Fruit fly (Drosophila melanogaster) whole organism, embryonic: ENCODE measurements around the gene CG32939.

ENCODE experiments used
- Bteb2 ChIP-seq: fragments of 200-800 bp; sonication (Bioruptor generic); optimal IDR thresholded peaks from 2 replicates; lab custom pipeline; 2016; ENCODE audit warnings: missing biosample characterization, missing genetic modification characterization
- CG10274 ChIP-seq: fragments of 200-800 bp; sonication (Bioruptor generic); optimal IDR thresholded peaks from 3 replicates; lab custom pipeline; 2017; ENCODE audit warnings: missing biosample characterization, mild to moderate bottlenecking, missing genetic modification characterization
- CG10431 ChIP-seq: fragments of 200-800 bp; sonication (Bioruptor generic); optimal IDR thresholded peaks from 3 replicates; lab custom pipeline; 2018; ENCODE audit warnings: missing biosample characterization, mild to moderate bottlenecking, missing genetic modification characterization
- CG11560 ChIP-seq: fragments of 200-800 bp; sonication (Bioruptor generic); IDR thresholded peaks from 3 replicates; pipeline ENCODE4 v1.3.6; 2022; ENCODE audit warnings: missing biosample characterization, missing genetic modification characterization
- CG1233 ChIP-seq: fragments of 200-800 bp; sonication (Bioruptor generic); optimal IDR thresholded peaks from 4 replicates; lab custom pipeline; 2018; ENCODE audit warnings: missing biosample characterization, mild to moderate bottlenecking, missing genetic modification characterization
- CG13123 ChIP-seq: fragments of 200-800 bp; sonication (Bioruptor generic); optimal IDR thresholded peaks from 2 replicates; lab custom pipeline; 2016; ENCODE audit warnings: missing biosample characterization, missing genetic modification characterization
- CG13287 ChIP-seq: fragments of 200-800 bp; sonication (Bioruptor generic); IDR thresholded peaks from 2 replicates; pipeline ENCODE4 v1.3.6; 2022; ENCODE audit warnings: missing biosample characterization, missing genetic modification characterization; ENCODE audit not compliant: partially characterized antibody
- CG14667 ChIP-seq: fragments of 200-800 bp; sonication (Bioruptor generic); IDR thresholded peaks from 2 replicates; pipeline ENCODE4 v1.3.6; 2022; ENCODE audit warnings: missing biosample characterization, missing genetic modification characterization
- CG15514 ChIP-seq: fragments of 200-800 bp; sonication (Bioruptor generic); optimal IDR thresholded peaks from 3 replicates; lab custom pipeline; 2017; ENCODE audit warnings: missing biosample characterization, missing genetic modification characterization, mild to moderate bottlenecking, moderate library complexity, missing genetic modification reagents
- CG16779 ChIP-seq: fragments of 200-800 bp; sonication (Bioruptor generic); IDR thresholded peaks from 2 replicates; pipeline ENCODE4 v1.3.6; 2022; ENCODE audit warnings: missing biosample characterization, missing genetic modification characterization
- CG2129 ChIP-seq: fragments of 200-800 bp; sonication (Bioruptor generic); IDR thresholded peaks from 2 replicates; pipeline ENCODE4 v1.3.6; 2022; ENCODE audit warnings: missing biosample characterization, missing genetic modification characterization; ENCODE audit not compliant: partially characterized antibody
- CG2875 ChIP-seq: fragments of 200-800 bp; sonication (Bioruptor generic); optimal IDR thresholded peaks from 2 replicates; lab custom pipeline; 2017; ENCODE audit warnings: missing biosample characterization, mild to moderate bottlenecking, missing genetic modification characterization, missing genetic modification reagents
- CG30403 ChIP-seq: fragments of 200-800 bp; sonication (Bioruptor generic); optimal IDR thresholded peaks from 3 replicates; lab custom pipeline; 2016; ENCODE audit warnings: missing biosample characterization, missing genetic modification characterization
- CG32532 ChIP-seq: fragments of 200-800 bp; sonication (Bioruptor generic); IDR thresholded peaks from 2 replicates; pipeline ENCODE4 v1.3.6; 2022; ENCODE audit warnings: missing biosample characterization, missing genetic modification characterization
- CG3838 ChIP-seq: fragments of 200-800 bp; sonication (Bioruptor generic); optimal IDR thresholded peaks from 3 replicates; lab custom pipeline; 2016; ENCODE audit warnings: missing biosample characterization, missing genetic modification characterization
- CG4404 ChIP-seq: fragments of 200-800 bp; sonication (Bioruptor generic); IDR thresholded peaks from 2 replicates; pipeline ENCODE4 v1.3.6; 2022; ENCODE audit warnings: missing biosample characterization, missing genetic modification characterization
- CG4730 ChIP-seq: fragments of 200-800 bp; sonication (Bioruptor generic); IDR thresholded peaks from 2 replicates; pipeline ENCODE4 v1.3.6; 2022; ENCODE audit warnings: missing biosample characterization, missing genetic modification characterization
- CG4854 ChIP-seq: fragments of 200-800 bp; sonication (Bioruptor generic); optimal IDR thresholded peaks from 2 replicates; lab custom pipeline; 2016; ENCODE audit warnings: missing biosample characterization, missing genetic modification characterization, inconsistent platforms
- CG7372 ChIP-seq: fragments of 200-800 bp; sonication (Bioruptor generic); IDR thresholded peaks from 2 replicates; pipeline ENCODE4 v1.3.6; 2022; ENCODE audit warnings: missing biosample characterization, missing genetic modification characterization
- CG7556 ChIP-seq: fragments of 200-800 bp; sonication (Bioruptor generic); optimal IDR thresholded peaks from 2 replicates; lab custom pipeline; 2017; ENCODE audit warnings: missing biosample characterization, mild to moderate bottlenecking, missing genetic modification characterization
- CG8290 ChIP-seq, 3 experiments: fragments of 200-800 bp; sonication (Bioruptor generic); optimal IDR thresholded peaks; 2 replicates each; lab custom pipeline; 2016 to 2019; ENCODE audit warnings: missing biosample characterization in 3 of 3, missing genetic modification characterization in 3 of 3, mild to moderate bottlenecking in 2 of 3, moderate library complexity in 1 of 3
- CG9817 ChIP-seq: fragments of 200-800 bp; sonication (Bioruptor generic); optimal IDR thresholded peaks from 2 replicates; lab custom pipeline; 2018; ENCODE audit warnings: missing biosample characterization, mild to moderate bottlenecking, missing genetic modification characterization, moderate library complexity
- CG9876 ChIP-seq: fragments of 200-800 bp; sonication (Bioruptor generic); optimal IDR thresholded peaks from 2 replicates; lab custom pipeline; 2016; ENCODE audit warnings: missing biosample characterization, missing genetic modification characterization
- CrebB ChIP-seq: fragments of 200-800 bp; sonication (Bioruptor generic); optimal IDR thresholded peaks from 3 replicates; lab custom pipeline; 2018; ENCODE audit warnings: missing biosample characterization, mild to moderate bottlenecking, missing genetic modification characterization
- D19A ChIP-seq: fragments of 200-800 bp; optimal IDR thresholded peaks from 3 replicates; lab custom pipeline; 2019; ENCODE audit warnings: missing biosample characterization, mild to moderate bottlenecking, missing genetic modification characterization, moderate library complexity
- Dref ChIP-seq: fragments of 200-800 bp; sonication (Bioruptor generic); IDR thresholded peaks from 2 replicates; pipeline ENCODE4 v1.3.6; 2022; ENCODE audit warnings: missing biosample characterization, missing genetic modification characterization
- Hmr ChIP-seq: fragments of 200-800 bp; sonication (Bioruptor generic); optimal IDR thresholded peaks from 3 replicates; lab custom pipeline; 2017; ENCODE audit warnings: mild to moderate bottlenecking, missing biosample characterization, missing genetic modification reagents, missing genetic modification characterization
- Optix ChIP-seq: fragments of 200-800 bp; sonication (Bioruptor generic); IDR thresholded peaks from 3 replicates; pipeline ENCODE4 v1.3.6; 2022; ENCODE audit warnings: missing biosample characterization, missing genetic modification characterization
- Sin3A ChIP-seq: fragments of >200 bp; optimal IDR thresholded peaks from 2 replicates; lab custom pipeline; 2018
- Trl ChIP-seq, 3 experiments: fragments of >200 bp in 2 of 3; fragments of 200-800 bp in 1 of 3; sonication (Bioruptor generic) in 1 of 3; optimal IDR thresholded peaks; 2 replicates in 1 of 3; 3 replicates in 2 of 3; lab custom pipeline; 2016 to 2017; ENCODE audit warnings: missing biosample characterization in 1 of 3, missing genetic modification characterization in 1 of 3
- Usf ChIP-seq: fragments of 200-800 bp; sonication (Bioruptor generic); optimal IDR thresholded peaks from 2 replicates; lab custom pipeline; 2017; ENCODE audit warnings: missing genotype, missing biosample characterization, missing genetic modification characterization
- aop ChIP-seq: fragments of 200-800 bp; sonication (Bioruptor generic); IDR thresholded peaks from 2 replicates; pipeline ENCODE4 v1.3.6; 2022; ENCODE audit warnings: missing biosample characterization, missing genetic modification characterization
- ara ChIP-seq: fragments of 200-800 bp; sonication (Bioruptor generic); IDR thresholded peaks from 2 replicates; pipeline ENCODE4 v1.3.6; 2022; ENCODE audit warnings: missing biosample characterization, missing genetic modification characterization
- ase ChIP-seq: fragments of 200-800 bp; sonication (Bioruptor generic); IDR thresholded peaks from 3 replicates; pipeline ENCODE4 v1.3.6; 2022; ENCODE audit warnings: missing biosample characterization, missing genetic modification characterization
- ato ChIP-seq: fragments of 200-800 bp; sonication (Bioruptor generic); IDR thresholded peaks from 2 replicates; pipeline ENCODE4 v1.3.6; 2022; ENCODE audit warnings: missing biosample characterization, missing genetic modification characterization; ENCODE audit not compliant: partially characterized antibody
- chm ChIP-seq: fragments of 200-800 bp; sonication (Bioruptor generic); IDR thresholded peaks from 2 replicates; pipeline ENCODE4 v1.3.6; 2022; ENCODE audit warnings: missing biosample characterization, missing genetic modification characterization
- dati ChIP-seq: fragments of 200-800 bp; sonication (Bioruptor generic); IDR thresholded peaks from 2 replicates; pipeline ENCODE4 v1.3.6; 2022; ENCODE audit warnings: missing biosample characterization, missing genetic modification characterization
- dmrt99B ChIP-seq: fragments of 200-800 bp; sonication (Bioruptor generic); optimal IDR thresholded peaks from 2 replicates; lab custom pipeline; 2018; ENCODE audit warnings: missing biosample characterization, mild to moderate bottlenecking, missing genetic modification characterization, moderate library complexity
- eyg ChIP-seq: fragments of 200-800 bp; sonication (Bioruptor generic); optimal IDR thresholded peaks from 3 replicates; lab custom pipeline; 2016; ENCODE audit warnings: missing biosample characterization, missing genetic modification characterization
- fru ChIP-seq: fragments of >200 bp; optimal IDR thresholded peaks from 2 replicates; lab custom pipeline; 2017
- grau ChIP-seq: fragments of 200-800 bp; optimal IDR thresholded peaks from 3 replicates; lab custom pipeline; 2019; ENCODE audit warnings: missing biosample characterization, mild to moderate bottlenecking, missing genetic modification characterization, moderate library complexity
- lab ChIP-seq: fragments of 200-800 bp; sonication (Bioruptor generic); optimal IDR thresholded peaks from 3 replicates; lab custom pipeline; 2017; ENCODE audit warnings: missing biosample characterization, missing genetic modification characterization, mild to moderate bottlenecking, moderate library complexity, missing genetic modification reagents
- pnt ChIP-seq: fragments of 200-800 bp; sonication (Bioruptor generic); optimal IDR thresholded peaks from 3 replicates; lab custom pipeline; 2016; ENCODE audit warnings: missing biosample characterization, missing genetic modification characterization
- prd ChIP-seq, 3 experiments: fragments of >200 bp in 2 of 3; fragments of 200-800 bp in 1 of 3; sonication (Bioruptor generic) in 1 of 3; optimal IDR thresholded peaks in 2 of 3; IDR thresholded peaks in 1 of 3; 2 replicates in 2 of 3; 3 replicates in 1 of 3; pipeline versions ENCODE4 v1.3.6 to Lab custom; 2017 to 2022; ENCODE audit warnings: missing biosample characterization in 1 of 3, missing genetic modification characterization in 1 of 3
- repo ChIP-seq: fragments of 200-800 bp; sonication (Bioruptor generic); optimal IDR thresholded peaks from 2 replicates; lab custom pipeline; 2016; ENCODE audit warnings: missing biosample characterization, missing genetic modification characterization
- tin ChIP-seq: fragments of 200-800 bp; sonication (Bioruptor generic); optimal IDR thresholded peaks from 3 replicates; lab custom pipeline; 2016; ENCODE audit warnings: missing biosample characterization, missing genetic modification characterization
- toy ChIP-seq: fragments of 200-800 bp; sonication (Bioruptor generic); IDR thresholded peaks from 2 replicates; pipeline ENCODE4 v1.3.6; 2022; ENCODE audit warnings: missing biosample characterization, missing genetic modification characterization
- ttk ChIP-seq: fragments of 200-800 bp; sonication (Bioruptor generic); IDR thresholded peaks from 2 replicates; pipeline ENCODE4 v2.1.2; 2022; ENCODE audit warnings: missing biosample characterization, missing genetic modification characterization
- unc-4 ChIP-seq: fragments of 200-800 bp; sonication (Bioruptor generic); IDR thresholded peaks from 2 replicates; pipeline ENCODE4 v1.3.6; 2022; ENCODE audit warnings: missing biosample characterization, missing genetic modification characterization; ENCODE audit not compliant: partially characterized antibody
- zf30C ChIP-seq: fragments of 200-800 bp; sonication (Bioruptor generic); optimal IDR thresholded peaks from 3 replicates; lab custom pipeline; 2018; ENCODE audit warnings: missing biosample characterization, mild to moderate bottlenecking, missing genetic modification characterization

CG32939 gene

DNA sequence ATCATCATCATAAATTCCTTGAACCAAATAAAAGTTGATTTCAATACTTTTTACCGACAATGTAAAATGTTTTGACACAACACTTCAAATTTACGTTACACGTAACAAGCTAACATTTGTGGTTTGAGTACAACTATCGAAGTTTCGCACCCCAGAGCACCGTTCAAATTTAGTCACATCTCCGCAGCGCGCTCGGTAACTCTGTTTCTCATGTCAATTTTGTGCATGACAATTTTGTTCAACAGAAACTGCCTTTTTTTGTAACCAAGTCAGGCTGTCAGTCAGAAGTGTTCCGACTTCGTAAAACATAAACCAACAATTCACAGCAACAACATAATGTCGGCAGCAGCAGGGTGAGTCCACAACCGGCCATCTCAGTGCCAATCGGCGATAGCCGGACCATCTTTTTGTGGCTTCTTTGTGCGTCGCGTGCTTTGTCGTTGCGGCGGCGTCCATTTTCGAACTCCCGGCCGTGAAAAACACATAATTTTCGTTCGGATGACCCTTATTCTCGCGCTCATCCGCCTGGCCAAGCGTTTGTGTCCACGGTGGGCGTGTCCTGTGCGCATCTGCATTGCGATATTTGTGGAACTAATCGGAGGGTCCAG is 15.0 kb upstream of the CG32939 start, which contains the start of gene p23 (continued):
- TF ChIP-seq Optix (GFP tag; lab: Robert Waterston, UW) (no peak), Sin3A (peak; percentile 57), dati (no peak), CG2875 (GFP tag; lab: Kevin White, UChicago) (no peak), pnt (no peak), CrebB (tag; lab: Kevin White, UChicago) (no peak), eyg (GFP tag; lab: Kevin White, UChicago) (no peak), grau (tag; lab: Kevin White, UChicago) (no peak), CG2129 (GFP tag; lab: Robert Waterston, UW) (no peak), CG1233 (GFP tag; lab: Kevin White, UChicago) (no peak), CG15514 (GFP tag; lab: Kevin White, UChicago) (peak; percentile 54), aop (no peak), CG7372 (GFP tag; lab: Robert Waterston, UW) (no peak), lab (GFP tag; lab: Kevin White, UChicago) (no peak), Usf (GFP tag; lab: Kevin White, UChicago) (no peak), CG4730 (GFP tag; lab: Robert Waterston, UW) (no peak), CG3838 (GFP tag; lab: Kevin White, UChicago) (no peak), CG13123 (GFP tag; lab: Kevin White, UChicago) (no peak), CG4404 (GFP tag; lab: Robert Waterston, UW) (no peak), tin (GFP tag; lab: Kevin White, UChicago) (no peak), CG30403 (GFP tag; lab: Kevin White, UChicago) (no peak), CG13287 (peak; percentile 55; the same call in 1 of the 2 replicates), CG10431 (GFP tag; lab: Kevin White, UChicago) (no peak), Bteb2 (GFP tag; lab: Kevin White, UChicago) (no peak), repo (GFP tag; lab: Kevin White, UChicago) (no peak), D19A (no peak), CG7556 (GFP tag; lab: Kevin White, UChicago) (no peak), CG9817 (tag; lab: Kevin White, UChicago) (no peak), Dref (peak; percentile 44), CG11560 (tag; lab: Robert Waterston, UW) (no peak), ase (GFP tag; lab: Robert Waterston, UW) (no peak), CG9876 (GFP tag; lab: Kevin White, UChicago) (peak; percentile 32), dmrt99B (no peak), ara (no peak), unc-4 (0 out of 2 replicates have a peak, but pooled peaks have one; percentile 27), ato (no peak), ttk (GFP tag; lab: Robert Waterston, UW) (no peak), prd (optimal IDR thresholded peaks at IDR 0.05; lab: Kevin White, UChicago) (no peak), prd (GFP tag; IDR thresholded peaks at IDR 0.05; lab: Robert Waterston, UW) (0 out of 3 replicates have a peak, but pooled peaks have one; percentile 8), CG32532 (GFP tag; lab: Robert Waterston, UW) (peak; percentile 27; the same call in 1 of the 2 replicates), Hmr (GFP tag; lab: Kevin White, UChicago) (peak; percentile 66), toy (no peak), CG10274 (no peak), CG4854 (GFP tag; lab: Kevin White, UChicago) (no peak), Trl (optimal IDR thresholded peaks at IDR 0.05; lab: Kevin White, UChicago) (no peak), Trl (GFP tag; optimal IDR thresholded peaks at IDR 0.05; lab: Kevin White, UChicago) (no peak), fru (lab: Kevin White, UChicago) (no peak), zf30C (GFP tag; lab: Kevin White, UChicago) (no peak), chm (GFP tag; lab: Robert Waterston, UW) (peak; percentile 44; the same call in 1 of the 2 replicates), CG16779 (GFP tag; lab: Robert Waterston, UW) (no peak), CG8290 (GFP tag; optimal IDR thresholded peaks at IDR 0.05; lab: Kevin White, UChicago) (no peak), CG8290 (tag; optimal IDR thresholded peaks at IDR 0.05; lab: Kevin White, UChicago) (no peak), CG14667 (GFP tag; lab: Robert Waterston, UW) (no peak)
